Fruit fly (Drosophila melanogaster) whole organism, prepupa: ENCODE results near the gene Nepl3.

Source experiments
- Blimp-1 ChIP-seq: fragments of 200-800 bp; sonication (Bioruptor generic); optimal IDR thresholded peaks from 3 replicates; lab custom pipeline; 2017; ENCODE audit warnings: missing biosample characterization, missing genetic modification characterization, mild to moderate bottlenecking, moderate library complexity, missing genetic modification reagents
- CG6808 ChIP-seq: fragments of 200-800 bp; sonication (Bioruptor generic); optimal IDR thresholded peaks from 3 replicates; lab custom pipeline; 2017; ENCODE audit warnings: missing biosample characterization, missing genetic modification characterization, mild to moderate bottlenecking, moderate library complexity, missing genetic modification reagents
- CG8319 ChIP-seq: fragments of 200-800 bp; sonication (Bioruptor generic); optimal IDR thresholded peaks from 3 replicates; lab custom pipeline; 2016; ENCODE audit warnings: missing biosample characterization, missing genetic modification characterization
- Eip75B ChIP-seq: fragments of 200-800 bp; sonication (Bioruptor generic); optimal IDR thresholded peaks from 3 replicates; lab custom pipeline; 2016; ENCODE audit warnings: missing biosample characterization, missing genetic modification characterization
- Lpt ChIP-seq: fragments of 200-800 bp; sonication (Bioruptor generic); optimal IDR thresholded peaks from 3 replicates; lab custom pipeline; 2016; ENCODE audit warnings: missing biosample characterization, missing genetic modification characterization

dm6 chr2L:5030535-5030934 lies 27.5 kb downstream of the Nepl3 start:
- no peak for TF ChIP-seq Lpt (GFP tag; lab: Kevin White, UChicago)
- TF ChIP-seq CG8319 = no peak
- TF ChIP-seq Blimp-1 (GFP tag; lab: Kevin White, UChicago) = no peak
- TF ChIP-seq CG6808 = no peak
- no peak for TF ChIP-seq Eip75B (GFP tag; lab: Kevin White, UChicago)
